Worm (Caenorhabditis elegans) whole organism, young adult: Measurements from ENCODE around the gene F46E10.3.

ENCODE experiments used
- B0035.1 ChIP-seq: sonication (generic microtip); optimal IDR thresholded peaks from 2 replicates; lab custom pipeline; 2016; ENCODE audit warnings: missing genetic modification characterization, mild to moderate bottlenecking, missing compliant biosample characterization, missing genotype, missing genetic modification reagents
- C06A6.2 ChIP-seq: fragments of 200-800 bp; sonication (Bioruptor generic); conservative IDR thresholded peaks from 2 replicates; pipeline ENCODE4 v1.3.6; 2022; ENCODE audit warnings: missing genetic modification characterization, missing compliant biosample characterization
- D2030.7 ChIP-seq: fragments of 200-800 bp; sonication (Bioruptor generic); IDR thresholded peaks from 2 replicates; pipeline ENCODE4 v1.3.6; 2022; ENCODE audit warnings: missing genetic modification reagents, missing genetic modification characterization, missing compliant biosample characterization
- F57A8.1 ChIP-seq: fragments of 200-800 bp; sonication (Bioruptor generic); optimal IDR thresholded peaks from 2 replicates; lab custom pipeline; 2018; ENCODE audit warnings: mild to moderate bottlenecking, missing genetic modification characterization, moderate library complexity, missing compliant biosample characterization
- F57C9.4 ChIP-seq: sonication (generic microtip); optimal IDR thresholded peaks from 2 replicates; lab custom pipeline; 2017; ENCODE audit warnings: mild to moderate bottlenecking, missing genetic modification characterization, missing compliant biosample characterization
- T07F8.4 ChIP-seq: sonication (generic microtip); optimal IDR thresholded peaks from 2 replicates; lab custom pipeline; 2016; ENCODE audit warnings: mild to moderate bottlenecking, missing genetic modification characterization, moderate library complexity, missing compliant biosample characterization
- Y53F4B.3 ChIP-seq: fragments of 200-800 bp; sonication (Bioruptor generic); IDR thresholded peaks from 2 replicates; pipeline ENCODE4 v1.3.6; 2022; ENCODE audit warnings: missing genetic modification reagents, missing genetic modification characterization, missing compliant biosample characterization
- athp-1 ChIP-seq: sonication (generic microtip); optimal IDR thresholded peaks from 2 replicates; lab custom pipeline; 2017; ENCODE audit warnings: mild to moderate bottlenecking, missing genetic modification characterization, missing compliant biosample characterization
- bed-2 ChIP-seq: fragments of 200-800 bp; sonication (Bioruptor generic); IDR thresholded peaks from 2 replicates; pipeline ENCODE4 v1.3.6; 2022; ENCODE audit warnings: missing genetic modification reagents, missing genetic modification characterization, missing compliant biosample characterization
- ceh-40 ChIP-seq: fragments of 200-800 bp; sonication (Bioruptor generic); IDR thresholded peaks from 2 replicates; pipeline ENCODE4 v1.3.6; 2022; ENCODE audit warnings: missing genetic modification characterization, missing compliant biosample characterization
- ceh-58 ChIP-seq: fragments of 200-800 bp; sonication (Bioruptor generic); IDR thresholded peaks from 2 replicates; pipeline ENCODE4 v1.3.6; 2022; ENCODE audit warnings: missing genetic modification characterization, missing compliant biosample characterization
- egl-18 ChIP-seq: fragments of 200-800 bp; sonication (Bioruptor generic); IDR thresholded peaks from 2 replicates; pipeline ENCODE4 v1.3.6; 2022; ENCODE audit warnings: missing genetic modification reagents, missing genetic modification characterization, missing compliant biosample characterization
- egrh-3 ChIP-seq: fragments of 200-800 bp; sonication (Bioruptor generic); IDR thresholded peaks from 2 replicates; pipeline ENCODE4 v1.3.6; 2022; ENCODE audit warnings: missing genetic modification reagents, missing genetic modification characterization, missing compliant biosample characterization
- ekl-4 ChIP-seq: fragments of 200-800 bp; sonication (Bioruptor generic); IDR thresholded peaks from 2 replicates; pipeline ENCODE4 v1.3.6; 2022; ENCODE audit warnings: missing genetic modification reagents, missing genetic modification characterization, missing compliant biosample characterization
- hmg-20 ChIP-seq: fragments of 200-800 bp; sonication (Bioruptor generic); IDR thresholded peaks from 2 replicates; pipeline ENCODE4 v1.3.6; 2022; ENCODE audit warnings: missing genetic modification reagents, missing genetic modification characterization, missing compliant biosample characterization
- hsf-1 ChIP-seq: fragments of 200-800 bp; sonication (Bioruptor generic); IDR thresholded peaks from 2 replicates; pipeline ENCODE4 v1.3.6; 2022; ENCODE audit warnings: missing genetic modification reagents, missing genetic modification characterization, missing compliant biosample characterization
- let-607 ChIP-seq, 2 experiments: fragments of 200-800 bp in 1 of 2; sonication (Bioruptor generic) in 1 of 2; sonication (generic microtip) in 1 of 2; optimal IDR thresholded peaks; 2 replicates each; lab custom pipeline; 2016 to 2018; ENCODE audit warnings: mild to moderate bottlenecking in 2 of 2, missing compliant biosample characterization in 2 of 2, missing genetic modification characterization in 2 of 2, moderate library complexity in 2 of 2, missing genotype in 1 of 2
- lsl-1 ChIP-seq: fragments of 200-800 bp; sonication (Bioruptor generic); optimal IDR thresholded peaks from 2 replicates; lab custom pipeline; 2018; ENCODE audit warnings: mild to moderate bottlenecking, missing genetic modification characterization, moderate library complexity, missing compliant biosample characterization
- lsy-27 ChIP-seq: sonication (generic microtip); optimal IDR thresholded peaks from 2 replicates; lab custom pipeline; 2017; ENCODE audit warnings: missing genetic modification characterization, mild to moderate bottlenecking, missing compliant biosample characterization, antibody characterized with exemption, missing genotype, borderline replicate concordance; ENCODE audit not compliant: insufficient read depth
- madf-10 ChIP-seq: sonication (generic microtip); optimal IDR thresholded peaks from 2 replicates; lab custom pipeline; 2016; ENCODE audit warnings: mild to moderate bottlenecking, missing genetic modification characterization, missing compliant biosample characterization
- madf-6 ChIP-seq: fragments of 200-800 bp; sonication (Bioruptor generic); IDR thresholded peaks from 2 replicates; pipeline ENCODE4 v1.3.6; 2022; ENCODE audit warnings: missing genetic modification reagents, missing genetic modification characterization, missing compliant biosample characterization
- mcd-1 ChIP-seq: fragments of 200-800 bp; sonication (Bioruptor generic); IDR thresholded peaks from 2 replicates; pipeline ENCODE4 v1.3.6; 2022; ENCODE audit warnings: missing genetic modification reagents, missing genetic modification characterization, missing compliant biosample characterization
- mel-28 ChIP-seq: sonication (generic microtip); optimal IDR thresholded peaks from 2 replicates; lab custom pipeline; 2016; ENCODE audit warnings: borderline replicate concordance, mild to moderate bottlenecking, missing genetic modification characterization, missing compliant biosample characterization
- mxl-1 ChIP-seq: sonication (generic microtip); optimal IDR thresholded peaks from 2 replicates; lab custom pipeline; 2016; ENCODE audit warnings: missing genetic modification characterization, missing compliant biosample characterization
- nfyb-1 ChIP-seq: fragments of 200-800 bp; sonication (Bioruptor generic); IDR thresholded peaks from 2 replicates; pipeline ENCODE4 v1.3.6; 2022; ENCODE audit warnings: missing genetic modification reagents, missing genetic modification characterization, missing compliant biosample characterization
- nhr-179 ChIP-seq: sonication (generic microtip); optimal IDR thresholded peaks from 2 replicates; lab custom pipeline; 2016; ENCODE audit warnings: mild to moderate bottlenecking, missing genetic modification characterization, missing compliant biosample characterization
- rcor-1 ChIP-seq: fragments of 200-800 bp; sonication (Bioruptor generic); IDR thresholded peaks from 2 replicates; pipeline ENCODE4 v1.3.6; 2022; ENCODE audit warnings: missing genetic modification reagents, missing genetic modification characterization, missing compliant biosample characterization
- rec-8 ChIP-seq, 2 experiments: sonication (generic microtip); optimal IDR thresholded peaks; 2 replicates each; lab custom pipeline; 2016; ENCODE audit warnings: mild to moderate bottlenecking in 2 of 2, missing genetic modification characterization in 2 of 2, missing genetic modification reagents in 2 of 2, missing genotype in 2 of 2, missing biosample characterization in 1 of 2, missing compliant biosample characterization in 1 of 2, moderate library complexity in 1 of 2
- rpc-1 ChIP-seq, 2 experiments: fragments of 150-350 bp in 1 of 2; sonication (generic microtip) in 1 of 2; optimal IDR thresholded peaks; 2 replicates each; lab custom pipeline; 2014 to 2018; ENCODE audit warnings: missing biosample characterization in 1 of 2, missing genetic modification characterization in 1 of 2, missing genetic modification reagents in 1 of 2, missing genotype in 1 of 2
- snpc-1.3 ChIP-seq: sonication (generic microtip); optimal IDR thresholded peaks from 2 replicates; lab custom pipeline; 2017; ENCODE audit warnings: missing genetic modification characterization, mild to moderate bottlenecking, missing compliant biosample characterization, antibody characterized with exemption, moderate library complexity, missing genotype, missing genetic modification reagents; ENCODE audit not compliant: insufficient read depth
- snpc-4 ChIP-seq, 5 experiments: fragments of 150-350 bp in 1 of 5; sonication (generic microtip) in 4 of 5; optimal IDR thresholded peaks; 2 replicates each; lab custom pipeline; 2014 to 2018; ENCODE audit warnings: missing genetic modification characterization in 5 of 5, missing biosample characterization in 3 of 5, antibody characterized with exemption in 2 of 5, mild to moderate bottlenecking in 2 of 5, missing compliant biosample characterization in 2 of 5, missing genotype in 2 of 5, moderate library complexity in 2 of 5, missing genetic modification reagents in 1 of 5
- tbp1 ChIP-seq: fragments of 200-800 bp; sonication (Bioruptor generic); optimal IDR thresholded peaks from 2 replicates; lab custom pipeline; 2018; ENCODE audit warnings: mild to moderate bottlenecking, missing genetic modification characterization, missing compliant biosample characterization
- tbx-9 ChIP-seq: sonication (generic microtip); optimal IDR thresholded peaks from 2 replicates; lab custom pipeline; 2016; ENCODE audit warnings: borderline replicate concordance, missing genetic modification characterization, inconsistent platforms, missing compliant biosample characterization
- xnd-1 ChIP-seq: sonication (generic microtip); optimal IDR thresholded peaks from 2 replicates; lab custom pipeline; 2016; ENCODE audit warnings: missing genotype, missing genetic modification reagents, missing genetic modification characterization, missing compliant biosample characterization
- zim-3 ChIP-seq: sonication (generic microtip); optimal IDR thresholded peaks from 2 replicates; lab custom pipeline; 2017; ENCODE audit warnings: mild to moderate bottlenecking, missing genetic modification characterization, moderate library complexity, missing compliant biosample characterization
- ztf-25 ChIP-seq: fragments of 200-800 bp; sonication (Bioruptor generic); IDR thresholded peaks from 2 replicates; pipeline ENCODE4 v1.3.6; 2022; ENCODE audit warnings: missing genetic modification reagents, missing genetic modification characterization, missing compliant biosample characterization
- ztf-28 ChIP-seq: fragments of 200-800 bp; sonication (Bioruptor generic); IDR thresholded peaks from 2 replicates; pipeline ENCODE4 v1.3.6; 2022; ENCODE audit warnings: missing genetic modification reagents, missing genetic modification characterization, missing compliant biosample characterization

F46E10.3 gene

ce11 chrV:6508703-6509102 lies 9.4 kb upstream of the F46E10.3 start, which contains the start of gene ubh-3:
ubh-3 (minus strand) TSS chrV:6508803.
- TF ChIP-seq ceh-40 (GFP tag; lab: Robert Waterston, UW), result no peak

- TF ChIP-seq ztf-28 (GFP tag; lab: Robert Waterston, UW) (no peak), zim-3 (tag; lab: Kevin White, UChicago) (no peak), ceh-58 (no peak), rec-8 (tag; optimal IDR thresholded peaks at IDR 0.05; lab: Kevin White, UChicago) (no peak), tbp1 (no peak), mel-28 (tag; lab: Kevin White, UChicago) (no peak), lsy-27 (tag; lab: Kevin White, UChicago) (no peak), Y53F4B.3 (no peak), egl-18 (GFP tag; lab: Robert Waterston, UW) (no peak), mxl-1 (tag; lab: Kevin White, UChicago) (no peak), egrh-3 (GFP tag; lab: Robert Waterston, UW) (no peak), nhr-179 (tag; lab: Kevin White, UChicago) (no peak), C06A6.2 (GFP tag; lab: Robert Waterston, UW) (no peak), mcd-1 (GFP tag; lab: Robert Waterston, UW) (no peak), rpc-1 (optimal IDR thresholded peaks at IDR 0.05; lab: Kevin White, UChicago) (no peak), rpc-1 (tag; optimal IDR thresholded peaks at IDR 0.05; lab: Kevin White, UChicago) (no peak), madf-10 (no peak)
Measured at ce11 chrV:6509717-6510116, 8.4 kb upstream of the F46E10.3 start, which contains the start of gene ubh-2. ubh-2 (minus strand) TSS chrV:6509817.

ce11 chrV:6510622-6511021 lies 7.5 kb upstream of the F46E10.3 start:
- peak; percentile 88 for TF ChIP-seq lsl-1 (GFP tag; lab: Kevin White, UChicago)
- no peak for TF ChIP-seq ztf-25 (GFP tag; lab: Robert Waterston, UW)
- peak; percentile 49; the same call in 1 of the 2 replicates for TF ChIP-seq madf-6 (GFP tag; lab: Robert Waterston, UW)
- peak; percentile 3 for TF ChIP-seq xnd-1
- TF ChIP-seq, all 124 proteins: peak for 3

- TF ChIP-seq nfyb-1 (GFP tag; lab: Robert Waterston, UW) (0 out of 2 replicates have a peak, but pooled peaks have one; percentile 10), rpc-1 (optimal IDR thresholded peaks at IDR 0.05; lab: Kevin White, UChicago) (no peak), rpc-1 (tag; optimal IDR thresholded peaks at IDR 0.05; lab: Kevin White, UChicago) (no peak)
- TF ChIP-seq, all 124 proteins: peak for 1
Measured at ce11 chrV:6511121-6511520, 7.0 kb upstream of the F46E10.3 start, which contains the start of gene ubh-1. ubh-1 (minus strand) TSS chrV:6511409.

ce11 chrV:6513356-6513755 lies 4.7 kb upstream of the F46E10.3 start:
- TF ChIP-seq hmg-20 (GFP tag; lab: Robert Waterston, UW) (no peak), let-607 (tag; optimal IDR thresholded peaks at IDR 0.05; lab: Kevin White, UChicago) (peak in 1 of 2 experiments; percentile 87), snpc-4 (GFP tag; optimal IDR thresholded peaks at IDR 0.05; lab: Kevin White, UChicago) (no peak), snpc-4 (tag; optimal IDR thresholded peaks at IDR 0.05; lab: Kevin White, UChicago) (no peak), athp-1 (no peak), ekl-4 (GFP tag; lab: Robert Waterston, UW) (no peak)

ce11 chrV:6513786-6514430 lies 4.2 kb upstream of the F46E10.3 start:
- TF ChIP-seq hsf-1 (GFP tag; lab: Robert Waterston, UW) (no peak), B0035.1 (tag; lab: Kevin White, UChicago) (no peak), mcd-1 (GFP tag; lab: Robert Waterston, UW) (no peak), nhr-179 (tag; lab: Kevin White, UChicago) (no peak), tbx-9 (no peak), T07F8.4 (tag; lab: Kevin White, UChicago) (no peak), egl-18 (GFP tag; lab: Robert Waterston, UW) (no peak), F57C9.4 (no peak), rcor-1 (GFP tag; lab: Robert Waterston, UW) (no peak), D2030.7 (GFP tag; lab: Robert Waterston, UW) (no peak), snpc-1.3 (tag; lab: Kevin White, UChicago) (no peak), C06A6.2 (GFP tag; lab: Robert Waterston, UW) (no peak), bed-2 (GFP tag; lab: Robert Waterston, UW) (no peak), F57A8.1 (no peak)
